Fruit fly (Drosophila melanogaster): ENCODE data around the gene CG8679.
A peak's percentile ranks its signal among the peaks of the same experiment; 100 is the strongest.

dm6 chr2L:21220396-21220795 is 2.1 kb upstream of the CG8679 start, which contains the start of gene Atg18b:
- TF ChIP-seq CG1620 (GFP tag; optimal IDR thresholded peaks at IDR 0.05) (no peak), CG12768 (GFP tag; optimal IDR thresholded peaks at IDR 0.05) (no peak), CG7101 (tag; optimal IDR thresholded peaks at IDR 0.05) (no peak), toe (GFP tag; optimal IDR thresholded peaks at IDR 0.05) (no peak), Mnt (GFP tag; optimal IDR thresholded peaks at IDR 0.05) (no peak), CG7045 (GFP tag; optimal IDR thresholded peaks at IDR 0.05) (no peak), tj (GFP tag; optimal IDR thresholded peaks at IDR 0.05) (no peak), CG14711 (tag; optimal IDR thresholded peaks at IDR 0.05) (no peak), ovo (GFP tag; optimal IDR thresholded peaks at IDR 0.05) (peak; percentile 84), cnc (optimal IDR thresholded peaks at IDR 0.05) (no peak), kay (GFP tag; ENCODE audit: borderline replicate concordance) (no peak), CG33017 (tag; optimal IDR thresholded peaks at IDR 0.05) (no peak), bab1 (GFP tag; optimal IDR thresholded peaks at IDR 0.05) (no peak)

All from whole organism, adult.